Fruit fly (Drosophila melanogaster) S2 (cell line): ENCODE results near the gene Nf-YA.

ENCODE experiments used
- CG8478 ChIP-seq: fragments of >200 bp; optimal IDR thresholded peaks from 2 replicates; lab custom pipeline; 2018
- CTCF ChIP-seq, 2 experiments: fragments of >200 bp; optimal IDR thresholded peaks; 2 replicates each; lab custom pipeline; 2018

DNA sequence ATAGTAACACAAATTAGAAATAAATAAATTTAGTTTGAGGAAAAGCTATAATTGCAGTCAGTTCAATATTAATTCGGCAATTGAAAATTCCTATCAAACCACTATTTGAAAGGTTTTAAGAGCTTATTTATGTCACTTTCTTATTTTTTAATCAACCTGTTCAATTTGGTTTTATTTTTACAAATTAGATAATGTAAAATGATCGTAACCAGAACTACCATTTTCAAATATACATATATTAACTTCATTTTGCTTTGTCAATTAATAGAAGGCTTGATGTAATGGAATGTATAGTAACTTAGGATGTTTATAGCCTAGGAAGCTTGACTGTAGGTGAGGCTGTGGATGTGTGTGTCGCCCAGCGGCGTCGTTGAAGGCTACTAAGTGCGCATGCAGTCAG, 24.5 kb upstream of the Nf-YA start:
- TF ChIP-seq CG8478 (lab: Kevin White, UChicago): no peak
- TF ChIP-seq CTCF (optimal IDR thresholded peaks at IDR 0.05; lab: Kevin White, UChicago): no peak
